Worm (Caenorhabditis elegans): ENCODE measurements around the gene exc-9.

The exc-9 gene

ce11 chrIV:7938834-7939233 is 2.0 kb downstream of the exc-9 start, which contains the start of gene F20D12.7:
Gene F20D12.7, minus strand, starts transcription at chrIV:7938934.
- TF ChIP-seq lin-11 (tag; optimal IDR thresholded peaks at IDR 0.05) (no peak), ttx-3 (tag; optimal IDR thresholded peaks at IDR 0.05) (no peak), nfya-1 (tag; optimal IDR thresholded peaks at IDR 0.05) (no peak), ceh-30 (tag; optimal IDR thresholded peaks at IDR 0.05) (no peak), ceh-31 (tag; optimal IDR thresholded peaks at IDR 0.05) (no peak), hlh-30 (tag; optimal IDR thresholded peaks at IDR 0.05; ENCODE audit: insufficient read depth) (no peak), sdc-2 (tag; optimal IDR thresholded peaks at IDR 0.05) (no peak), Y22D7AL.16 (tag; optimal IDR thresholded peaks at IDR 0.05) (no peak), ceh-45 (GFP tag; IDR thresholded peaks at IDR 0.05) (no peak), unc-42 (tag; optimal IDR thresholded peaks at IDR 0.05) (no peak), ceh-2 (tag; optimal IDR thresholded peaks at IDR 0.05) (no peak), ahr-1 (tag; optimal IDR thresholded peaks at IDR 0.05) (no peak), che-1 (tag; optimal IDR thresholded peaks at IDR 0.05) (no peak), pros-1 (tag; optimal IDR thresholded peaks at IDR 0.05) (no peak), ceh-22 (tag; optimal IDR thresholded peaks at IDR 0.05) (no peak), pag-3 (tag; optimal IDR thresholded peaks at IDR 0.05; ENCODE audit: borderline replicate concordance) (no peak), hlh-15 (tag; optimal IDR thresholded peaks at IDR 0.05) (no peak), elt-4 (tag; optimal IDR thresholded peaks at IDR 0.05) (no peak), dmd-4 (tag; optimal IDR thresholded peaks at IDR 0.05; ENCODE audit: borderline replicate concordance) (no peak), unc-55 (GFP tag; optimal IDR thresholded peaks at IDR 0.05) (no peak)

ce11 chrIV:7933733-7934132 is 7.1 kb downstream of the exc-9 start, which contains the start of gene bbs-2:
Gene bbs-2, plus strand, starts transcription at chrIV:7934033.
- no peak for TF ChIP-seq unc-86 (tag; optimal IDR thresholded peaks at IDR 0.05)
- TF ChIP-seq ceh-18 (tag; optimal IDR thresholded peaks at IDR 0.05): no peak
- TF ChIP-seq pag-3 (tag; optimal IDR thresholded peaks at IDR 0.05; ENCODE audit: borderline replicate concordance): no peak
- TF ChIP-seq pax-1 (tag; optimal IDR thresholded peaks at IDR 0.05): no peak
- TF ChIP-seq hlh-8 (tag; optimal IDR thresholded peaks at IDR 0.05): no peak
- TF ChIP-seq rnt-1 (tag; optimal IDR thresholded peaks at IDR 0.05): no peak
- TF ChIP-seq dmd-4 (tag; optimal IDR thresholded peaks at IDR 0.05; ENCODE audit: borderline replicate concordance): no peak
- no peak for TF ChIP-seq ama-1 (optimal IDR thresholded peaks at IDR 0.05)
- TF ChIP-seq Y22D7AL.16 (tag; optimal IDR thresholded peaks at IDR 0.05): no peak
- TF ChIP-seq sox-4 (tag; optimal IDR thresholded peaks at IDR 0.05): no peak
- TF ChIP-seq gmeb-2 (tag; optimal IDR thresholded peaks at IDR 0.05): no peak
- no peak for TF ChIP-seq ceh-9 (tag; optimal IDR thresholded peaks at IDR 0.05)
- no peak for TF ChIP-seq pqm-1 (tag; optimal IDR thresholded peaks at IDR 0.05)
- no peak for TF ChIP-seq nhr-232 (tag; optimal IDR thresholded peaks at IDR 0.05)
- no peak for TF ChIP-seq K09A11.1 (tag; optimal IDR thresholded peaks at IDR 0.05; ENCODE audit: insufficient read depth)
- no peak for TF ChIP-seq ceh-31 (tag; optimal IDR thresholded peaks at IDR 0.05)
- TF ChIP-seq odd-2 (tag; optimal IDR thresholded peaks at IDR 0.05): no peak

ce11 chrIV:7931873-7932272 is 8.9 kb downstream of the exc-9 start:
- TF ChIP-seq sox-4 (tag; optimal IDR thresholded peaks at IDR 0.05): no peak
- no peak for TF ChIP-seq fkh-10 (GFP tag; optimal IDR thresholded peaks at IDR 0.05)
- no peak for TF ChIP-seq odd-2 (tag; optimal IDR thresholded peaks at IDR 0.05)
- no peak for TF ChIP-seq tbx-7 (tag; optimal IDR thresholded peaks at IDR 0.05)

ce11 chrIV:7927852-7928251 is 13.0 kb downstream of the exc-9 start, which contains the start of gene gcy-8:
Gene gcy-8, plus strand, starts transcription at chrIV:7928152.
- TF ChIP-seq ceh-22 (tag; optimal IDR thresholded peaks at IDR 0.05): no peak
- no peak for TF ChIP-seq ceh-30 (tag; optimal IDR thresholded peaks at IDR 0.05)
- TF ChIP-seq sdc-2 (tag; optimal IDR thresholded peaks at IDR 0.05): no peak
- TF ChIP-seq pax-1 (tag; optimal IDR thresholded peaks at IDR 0.05): no peak

ce11 chrIV:7927218-7927617 is 13.6 kb downstream of the exc-9 start, which contains the start of gene C49H3.12:
Gene C49H3.12, minus strand, starts transcription at chrIV:7927318.
- TF ChIP-seq ceh-18 (tag; optimal IDR thresholded peaks at IDR 0.05): no peak
- TF ChIP-seq hlh-30 (tag; optimal IDR thresholded peaks at IDR 0.05; ENCODE audit: insufficient read depth): no peak
- TF ChIP-seq ceh-24 (tag; optimal IDR thresholded peaks at IDR 0.05): no peak
- TF ChIP-seq hlh-13 (GFP tag; optimal IDR thresholded peaks at IDR 0.05): no peak
- no peak for TF ChIP-seq ceh-6 (GFP tag; optimal IDR thresholded peaks at IDR 0.05)
- TF ChIP-seq nhr-232 (tag; optimal IDR thresholded peaks at IDR 0.05): no peak
- TF ChIP-seq mec-3 (tag; optimal IDR thresholded peaks at IDR 0.05; ENCODE audit: borderline replicate concordance): no peak
- TF ChIP-seq F13H6.1 (tag; optimal IDR thresholded peaks at IDR 0.05): no peak
- TF ChIP-seq npax-4 (tag; optimal IDR thresholded peaks at IDR 0.05): no peak

Measured in whole organism, late embryonic.